Worm (Caenorhabditis elegans) whole organism, midembryonic: Measurements from ENCODE around the gene spe-42.

Experiments used
- T22C8.4 ChIP-seq: fragments of 200-800 bp; sonication (Bioruptor generic); IDR thresholded peaks from 2 replicates; pipeline ENCODE4 v1.3.6; 2022; ENCODE audit warnings: missing genetic modification characterization, missing compliant biosample characterization
- cog-1 ChIP-seq: sonication (generic microtip); optimal IDR thresholded peaks from 2 replicates; lab custom pipeline; 2016; ENCODE audit warnings: missing genetic modification characterization, missing compliant biosample characterization
- flt-1 ChIP-seq: fragments of 200-800 bp; sonication (Bioruptor generic); IDR thresholded peaks from 2 replicates; pipeline ENCODE4 v1.3.6; 2022; ENCODE audit warnings: missing genetic modification characterization, missing compliant biosample characterization
- klf-2 ChIP-seq: fragments of 200-800 bp; sonication (Bioruptor generic); conservative IDR thresholded peaks from 2 replicates; pipeline ENCODE4 v1.3.6; 2022; ENCODE audit warnings: missing genetic modification reagents, missing genetic modification characterization, missing compliant biosample characterization
- med-1 ChIP-seq: sonication (generic microtip); optimal IDR thresholded peaks from 2 replicates; lab custom pipeline; 2017; ENCODE audit warnings: missing genetic modification characterization, mild to moderate bottlenecking, missing compliant biosample characterization, antibody characterized with exemption, missing genetic modification reagents; ENCODE audit not compliant: insufficient read depth
- ref-1 ChIP-seq: fragments of 200-800 bp; sonication (Bioruptor generic); conservative IDR thresholded peaks from 2 replicates; pipeline ENCODE4 v1.3.6; 2022; ENCODE audit warnings: missing genetic modification reagents, missing genetic modification characterization, missing compliant biosample characterization
- tab-1 ChIP-seq: fragments of 200-800 bp; sonication (Bioruptor generic); IDR thresholded peaks from 2 replicates; pipeline ENCODE4 v1.3.6; 2022; ENCODE audit warnings: missing genetic modification characterization, missing compliant biosample characterization
- ztf-23 ChIP-seq: fragments of 200-800 bp; sonication (Bioruptor generic); IDR thresholded peaks from 2 replicates; pipeline ENCODE4 v1.3.6; 2022; ENCODE audit warnings: missing genetic modification reagents, missing genetic modification characterization, missing compliant biosample characterization
- ztf-29 ChIP-seq: fragments of 200-800 bp; sonication (Bioruptor generic); IDR thresholded peaks from 2 replicates; pipeline ENCODE4 v1.3.6; 2022; ENCODE audit warnings: missing genetic modification reagents, missing genetic modification characterization, missing compliant biosample characterization

spe-42 gene

DNA sequence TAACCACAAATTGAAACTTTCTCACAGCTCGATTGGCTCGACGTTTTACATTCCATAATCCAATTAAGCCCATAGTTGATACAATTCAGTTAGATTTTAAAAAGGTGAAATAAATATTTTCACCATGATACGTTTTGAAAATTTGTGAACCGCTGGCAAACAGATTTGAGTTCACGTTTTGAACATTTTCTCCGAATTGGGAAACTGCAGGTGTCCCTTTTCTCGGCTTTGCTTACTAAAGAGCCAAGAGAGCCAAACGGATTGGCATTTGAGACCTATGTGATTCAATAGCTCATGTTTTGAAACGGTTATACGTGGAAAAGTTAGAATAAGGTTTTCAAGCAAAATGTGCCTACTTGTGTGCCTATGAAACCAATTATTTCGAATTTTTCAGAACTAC lies at the start of gene spe-42:
Gene spe-42, minus strand, starts transcription at position 101 of the 400 bp plus-strand sequence.
- TF ChIP-seq ztf-29 (GFP tag; lab: Robert Waterston, UW), result no peak
- TF ChIP-seq med-1 (GFP tag; lab: Kevin White, UChicago), result no peak
- no peak for TF ChIP-seq T22C8.4
- no peak for TF ChIP-seq ztf-23 (GFP tag; lab: Robert Waterston, UW)
- TF ChIP-seq tab-1 (GFP tag; lab: Robert Waterston, UW), result no peak
- TF ChIP-seq flt-1 (GFP tag; lab: Robert Waterston, UW), result no peak
- TF ChIP-seq ref-1 (GFP tag; lab: Robert Waterston, UW), result no peak
- TF ChIP-seq cog-1 (tag; lab: Kevin White, UChicago), result no peak
- TF ChIP-seq klf-2 (GFP tag; lab: Robert Waterston, UW), result no peak

ce11 chrV:11782809-11783440 lies 46.1 kb upstream of the spe-42 start, which contains the start of gene F55A11.11:
Gene F55A11.11, plus strand, starts transcription at chrV:11783149.
- TF ChIP-seq cog-1 (tag; lab: Kevin White, UChicago) (peak; percentile 88), med-1 (GFP tag; lab: Kevin White, UChicago) (peak; percentile 87), ref-1 (GFP tag; lab: Robert Waterston, UW) (peak; percentile 93), tab-1 (GFP tag; lab: Robert Waterston, UW) (peak; percentile 96), T22C8.4 (peak; percentile 97), flt-1 (GFP tag; lab: Robert Waterston, UW) (peak; percentile 98), ztf-29 (GFP tag; lab: Robert Waterston, UW) (peak; percentile 93), ztf-23 (GFP tag; lab: Robert Waterston, UW) (peak; percentile 97), klf-2 (GFP tag; lab: Robert Waterston, UW) (peak; percentile 90)

- TF ChIP-seq flt-1 (GFP tag; lab: Robert Waterston, UW), result no peak
- no peak for TF ChIP-seq ref-1 (GFP tag; lab: Robert Waterston, UW)
- no peak for TF ChIP-seq tab-1 (GFP tag; lab: Robert Waterston, UW)
- no peak for TF ChIP-seq cog-1 (tag; lab: Kevin White, UChicago)
- no peak for TF ChIP-seq med-1 (GFP tag; lab: Kevin White, UChicago)
- TF ChIP-seq ztf-23 (GFP tag; lab: Robert Waterston, UW), result no peak
Measured at ce11 chrV:11779810-11780209, 43.0 kb upstream of the spe-42 start.

DNA sequence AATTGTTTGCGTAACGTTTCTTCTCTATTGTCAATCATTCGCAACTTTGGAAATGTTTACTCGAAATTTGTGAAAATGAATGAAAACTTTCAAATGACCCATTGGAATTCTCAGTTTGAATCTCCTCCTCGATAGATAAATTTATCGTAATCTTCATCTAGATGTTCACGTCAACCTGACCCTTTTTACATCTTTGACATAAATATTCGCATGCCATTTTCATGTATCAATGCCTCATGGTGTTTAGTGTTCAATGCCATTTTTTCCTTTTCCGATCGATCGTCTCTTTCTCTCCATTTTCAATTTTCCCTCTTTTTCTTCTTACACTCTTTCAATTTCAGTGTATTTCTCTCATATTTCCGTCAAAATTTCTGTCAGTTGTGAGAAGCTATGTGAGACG lies 42.5 kb upstream of the spe-42 start:
- TF ChIP-seq klf-2 (GFP tag; lab: Robert Waterston, UW), result no peak
- TF ChIP-seq ztf-23 (GFP tag; lab: Robert Waterston, UW), result no peak
- no peak for TF ChIP-seq ztf-29 (GFP tag; lab: Robert Waterston, UW)
- TF ChIP-seq ref-1 (GFP tag; lab: Robert Waterston, UW), result no peak
- TF ChIP-seq tab-1 (GFP tag; lab: Robert Waterston, UW), result no peak
- TF ChIP-seq cog-1 (tag; lab: Kevin White, UChicago), result no peak
- TF ChIP-seq med-1 (GFP tag; lab: Kevin White, UChicago), result no peak
- no peak for TF ChIP-seq T22C8.4
- no peak for TF ChIP-seq flt-1 (GFP tag; lab: Robert Waterston, UW)

- TF ChIP-seq flt-1 (GFP tag; lab: Robert Waterston, UW) (no peak), klf-2 (GFP tag; lab: Robert Waterston, UW) (no peak), med-1 (GFP tag; lab: Kevin White, UChicago) (no peak), ref-1 (GFP tag; lab: Robert Waterston, UW) (no peak), tab-1 (GFP tag; lab: Robert Waterston, UW) (no peak), ztf-29 (GFP tag; lab: Robert Waterston, UW) (no peak), ztf-23 (GFP tag; lab: Robert Waterston, UW) (no peak), cog-1 (tag; lab: Kevin White, UChicago) (no peak), T22C8.4 (no peak)
Measured at ce11 chrV:11777846-11778245, 41.0 kb upstream of the spe-42 start.

ce11 chrV:11776538-11776937 lies 39.7 kb upstream of the spe-42 start, which contains the start of gene F55A11.6:
Gene F55A11.6, plus strand, starts transcription at chrV:11776838.
- no peak for TF ChIP-seq klf-2 (GFP tag; lab: Robert Waterston, UW)

ce11 chrV:11773934-11774333 lies 37.1 kb upstream of the spe-42 start:
- no peak for TF ChIP-seq T22C8.4
- TF ChIP-seq ztf-23 (GFP tag; lab: Robert Waterston, UW), result no peak
- no peak for TF ChIP-seq med-1 (GFP tag; lab: Kevin White, UChicago)
- no peak for TF ChIP-seq ref-1 (GFP tag; lab: Robert Waterston, UW)
- TF ChIP-seq flt-1 (GFP tag; lab: Robert Waterston, UW), result no peak
- no peak for TF ChIP-seq cog-1 (tag; lab: Kevin White, UChicago)
- no peak for TF ChIP-seq ztf-29 (GFP tag; lab: Robert Waterston, UW)
- TF ChIP-seq klf-2 (GFP tag; lab: Robert Waterston, UW), result no peak
- no peak for TF ChIP-seq tab-1 (GFP tag; lab: Robert Waterston, UW)

DNA sequence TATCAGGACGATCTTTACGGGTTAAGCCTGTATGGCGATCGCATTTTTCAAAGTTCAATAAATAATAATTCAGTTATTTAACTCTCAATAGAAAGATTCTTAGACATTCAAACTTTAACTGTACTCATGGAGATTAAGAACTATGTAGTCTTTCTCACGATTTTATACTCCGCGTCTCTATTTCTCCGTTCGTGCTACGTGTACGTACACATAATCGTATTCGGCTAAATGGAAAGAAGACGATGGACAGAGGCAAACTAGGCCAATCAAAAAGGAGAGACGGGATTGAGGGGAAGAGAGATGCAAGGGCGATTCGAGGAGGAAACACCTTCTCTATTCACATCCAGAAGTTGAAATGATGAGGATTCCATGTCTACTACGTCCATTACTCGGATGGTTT lies 36.6 kb upstream of the spe-42 start, which contains the start of gene bus-18:
Gene bus-18, plus strand, starts transcription at position 301 of the 400 bp plus-strand sequence.
- TF ChIP-seq tab-1 (GFP tag; lab: Robert Waterston, UW) (no peak), ztf-23 (GFP tag; lab: Robert Waterston, UW) (no peak), T22C8.4 (no peak), klf-2 (GFP tag; lab: Robert Waterston, UW) (no peak), ztf-29 (GFP tag; lab: Robert Waterston, UW) (no peak), ref-1 (GFP tag; lab: Robert Waterston, UW) (no peak), flt-1 (GFP tag; lab: Robert Waterston, UW) (no peak), cog-1 (tag; lab: Kevin White, UChicago) (no peak), med-1 (GFP tag; lab: Kevin White, UChicago) (no peak)

ce11 chrV:11770053-11770517 lies 33.3 kb upstream of the spe-42 start, which contains the start of gene F55A11.4:
Gene F55A11.4, plus strand, starts transcription at chrV:11770467.
- 0 out of 2 replicates have a peak, but pooled peaks have one; percentile 47 for TF ChIP-seq tab-1 (GFP tag; lab: Robert Waterston, UW)
- no peak for TF ChIP-seq ref-1 (GFP tag; lab: Robert Waterston, UW)
